Fruit fly (Drosophila melanogaster) whole organism: ENCODE measurements around the gene Nepl12.

Experiments used
- pan ChIP-seq: fragments of >200 bp; optimal IDR thresholded peaks from 2 replicates; lab custom pipeline; 2017
- psq ChIP-seq: fragments of >200 bp; optimal IDR thresholded peaks from 2 replicates; lab custom pipeline; 2017

- TF ChIP-seq psq (lab: Kevin White, UChicago) = no peak
- no peak for TF ChIP-seq pan (lab: Kevin White, UChicago)
Observed at dm6 chr3R:9628607-9629006, 46.7 kb upstream of the Nepl12 start.
